Worm (Caenorhabditis elegans): Measurements from ENCODE around the gene R12H7.4.

Gene R12H7.4

ce11 chrX:13206911-13207310 lies 10.0 kb upstream of the R12H7.4 start:
- TF ChIP-seq W03F9.2 (tag; optimal IDR thresholded peaks at IDR 0.05) (no peak), him-1 (tag; optimal IDR thresholded peaks at IDR 0.05) (no peak), dao-5 (tag; optimal IDR thresholded peaks at IDR 0.05) (no peak)

ce11 chrX:13209026-13209425 lies 7.9 kb upstream of the R12H7.4 start:
- TF ChIP-seq W03F9.2 (tag; optimal IDR thresholded peaks at IDR 0.05) (no peak), dao-5 (tag; optimal IDR thresholded peaks at IDR 0.05) (no peak), him-1 (tag; optimal IDR thresholded peaks at IDR 0.05) (no peak)

- TF ChIP-seq him-1 (tag; optimal IDR thresholded peaks at IDR 0.05) (peak; percentile 83), dao-5 (tag; optimal IDR thresholded peaks at IDR 0.05) (no peak), W03F9.2 (tag; optimal IDR thresholded peaks at IDR 0.05) (no peak)
These were observed 6.4 kb upstream of the R12H7.4 start for ce11 chrX:13210478-13210877.

ce11 chrX:13212528-13212927 lies 4.4 kb upstream of the R12H7.4 start:
- TF ChIP-seq dao-5 (tag; optimal IDR thresholded peaks at IDR 0.05), result no peak
- no peak for TF ChIP-seq W03F9.2 (tag; optimal IDR thresholded peaks at IDR 0.05)
- no peak for TF ChIP-seq him-1 (tag; optimal IDR thresholded peaks at IDR 0.05)

- TF ChIP-seq dao-5 (tag; optimal IDR thresholded peaks at IDR 0.05) (no peak), W03F9.2 (tag; optimal IDR thresholded peaks at IDR 0.05) (no peak), him-1 (tag; optimal IDR thresholded peaks at IDR 0.05) (no peak)
These were observed 1.0 kb downstream of the R12H7.4 start for ce11 chrX:13217940-13218339.

ce11 chrX:13220609-13221008 lies 3.7 kb downstream of the R12H7.4 start:
- TF ChIP-seq dao-5 (tag; optimal IDR thresholded peaks at IDR 0.05), result no peak
- no peak for TF ChIP-seq him-1 (tag; optimal IDR thresholded peaks at IDR 0.05)
- no peak for TF ChIP-seq W03F9.2 (tag; optimal IDR thresholded peaks at IDR 0.05)

- TF ChIP-seq him-1 (tag; optimal IDR thresholded peaks at IDR 0.05) (no peak), W03F9.2 (tag; optimal IDR thresholded peaks at IDR 0.05) (no peak)
These were observed 4.5 kb downstream of the R12H7.4 start, which contains the start of gene asp-4 for ce11 chrX:13221357-13221756. Gene asp-4, minus strand, starts transcription at chrX:13221462.

- TF ChIP-seq dao-5 (tag; optimal IDR thresholded peaks at IDR 0.05) (no peak), W03F9.2 (tag; optimal IDR thresholded peaks at IDR 0.05) (no peak), him-1 (tag; optimal IDR thresholded peaks at IDR 0.05) (no peak)
These were observed 6.5 kb downstream of the R12H7.4 start, which contains the start of gene skr-20 for ce11 chrX:13223437-13223836. Gene skr-20, minus strand, starts transcription at chrX:13223537.

- TF ChIP-seq dao-5 (tag; optimal IDR thresholded peaks at IDR 0.05) (no peak), him-1 (tag; optimal IDR thresholded peaks at IDR 0.05) (no peak), W03F9.2 (tag; optimal IDR thresholded peaks at IDR 0.05) (no peak)
These were observed 7.7 kb downstream of the R12H7.4 start, which contains the start of gene skr-19 for ce11 chrX:13224608-13225007. Gene skr-19, minus strand, starts transcription at chrX:13224708.

- no peak for TF ChIP-seq W03F9.2 (tag; optimal IDR thresholded peaks at IDR 0.05)
- no peak for TF ChIP-seq dao-5 (tag; optimal IDR thresholded peaks at IDR 0.05)
- no peak for TF ChIP-seq him-1 (tag; optimal IDR thresholded peaks at IDR 0.05)
These were observed 8.4 kb downstream of the R12H7.4 start for ce11 chrX:13225111-13225905.

- TF ChIP-seq W03F9.2 (tag; optimal IDR thresholded peaks at IDR 0.05) (no peak), dao-5 (tag; optimal IDR thresholded peaks at IDR 0.05) (no peak), him-1 (tag; optimal IDR thresholded peaks at IDR 0.05) (no peak)
These were observed 9.8 kb downstream of the R12H7.4 start, which contains the start of gene skr-21 for ce11 chrX:13226614-13227096. Gene skr-21, minus strand, starts transcription at chrX:13226664.

- no peak for TF ChIP-seq W03F9.2 (tag; optimal IDR thresholded peaks at IDR 0.05)
- TF ChIP-seq him-1 (tag; optimal IDR thresholded peaks at IDR 0.05), result no peak
- no peak for TF ChIP-seq dao-5 (tag; optimal IDR thresholded peaks at IDR 0.05)
These were observed 10.9 kb downstream of the R12H7.4 start for ce11 chrX:13227778-13228177.

- no peak for TF ChIP-seq W03F9.2 (tag; optimal IDR thresholded peaks at IDR 0.05)
- no peak for TF ChIP-seq him-1 (tag; optimal IDR thresholded peaks at IDR 0.05)
- TF ChIP-seq dao-5 (tag; optimal IDR thresholded peaks at IDR 0.05), result no peak
These were observed 15.4 kb downstream of the R12H7.4 start, which contains the start of gene bgnt-1.5 for ce11 chrX:13232259-13232658. Gene bgnt-1.5, minus strand, starts transcription at chrX:13232359.

ce11 chrX:13234879-13235278 lies 18.0 kb downstream of the R12H7.4 start, which contains the start of gene K08H2.2:
Gene K08H2.2, minus strand, starts transcription at chrX:13234979.
- TF ChIP-seq dao-5 (tag; optimal IDR thresholded peaks at IDR 0.05) (no peak), W03F9.2 (tag; optimal IDR thresholded peaks at IDR 0.05) (no peak), him-1 (tag; optimal IDR thresholded peaks at IDR 0.05) (no peak)

All from whole organism, L4/young adult.